Worm (Caenorhabditis elegans): ENCODE data around the gene T26H5.10.

DNA sequence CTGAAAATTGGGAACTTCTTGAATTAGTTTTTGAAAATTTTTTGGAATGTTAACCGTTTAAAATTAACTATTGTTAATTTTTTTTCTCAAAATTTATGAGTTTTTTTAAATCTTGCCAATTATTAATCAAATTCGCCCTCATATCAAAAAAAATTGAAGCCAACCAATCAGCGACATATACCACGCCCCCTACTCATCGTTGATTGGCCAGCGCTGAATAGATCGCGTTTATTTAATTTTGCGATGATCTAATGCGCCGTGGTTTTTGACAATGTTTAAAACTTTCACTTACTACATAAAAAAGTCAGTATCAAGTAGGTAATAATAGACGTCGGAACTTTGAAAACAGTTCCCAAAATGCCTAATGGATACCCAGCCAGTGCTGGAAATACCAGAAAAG lies 1.2 kb downstream of the T26H5.10 start:
- no peak for TF ChIP-seq ama-1 (optimal IDR thresholded peaks at IDR 0.05)
- no peak for TF ChIP-seq ama-1 (GFP tag; optimal IDR thresholded peaks at IDR 0.05)
- TF ChIP-seq F52B5.7 (tag; optimal IDR thresholded peaks at IDR 0.05): no peak
- TF ChIP-seq F10E7.11 (tag; optimal IDR thresholded peaks at IDR 0.05): no peak
- TF ChIP-seq aptf-3 (GFP tag; IDR thresholded peaks at IDR 0.05): no peak

All from whole organism, young adult.